Fruit fly (Drosophila melanogaster): ENCODE data around the gene mbm.
A peak's percentile ranks its signal among the peaks of the same experiment; 100 is the strongest.

Gene mbm

dm6 chr2L:309177-309576, 35.7 kb upstream of the mbm start:
- TF ChIP-seq kay (GFP tag; ENCODE audit: borderline replicate concordance) (no peak), CG7101 (tag; optimal IDR thresholded peaks at IDR 0.05) (peak; percentile 21), CG1620 (GFP tag; optimal IDR thresholded peaks at IDR 0.05) (no peak), cic (GFP tag; optimal IDR thresholded peaks at IDR 0.05) (no peak), tj (GFP tag; optimal IDR thresholded peaks at IDR 0.05) (no peak), ovo (GFP tag; optimal IDR thresholded peaks at IDR 0.05) (no peak), Crg-1 (GFP tag; optimal IDR thresholded peaks at IDR 0.05) (no peak), Clk (GFP tag; optimal IDR thresholded peaks at IDR 0.05) (no peak), Hr96 (GFP tag; optimal IDR thresholded peaks at IDR 0.05) (no peak), CG33017 (tag; optimal IDR thresholded peaks at IDR 0.05) (peak; percentile 7), Mnt (GFP tag; optimal IDR thresholded peaks at IDR 0.05) (no peak), CG7045 (GFP tag; optimal IDR thresholded peaks at IDR 0.05) (no peak), toe (GFP tag; optimal IDR thresholded peaks at IDR 0.05) (peak; percentile 11), CG5204 (GFP tag; optimal IDR thresholded peaks at IDR 0.05) (no peak), bab1 (GFP tag; optimal IDR thresholded peaks at IDR 0.05) (peak; percentile 31), CG12768 (GFP tag; optimal IDR thresholded peaks at IDR 0.05) (no peak), cnc (optimal IDR thresholded peaks at IDR 0.05) (no peak), CG11617 (GFP tag; optimal IDR thresholded peaks at IDR 0.05) (no peak), pad (GFP tag; optimal IDR thresholded peaks at IDR 0.05) (no peak), CG14711 (tag; optimal IDR thresholded peaks at IDR 0.05) (no peak)

dm6 chr2L:308194-308706, 34.7 kb upstream of the mbm start:
- TF ChIP-seq bab1 (GFP tag; optimal IDR thresholded peaks at IDR 0.05), result no peak
- no peak for TF ChIP-seq CG7101 (tag; optimal IDR thresholded peaks at IDR 0.05)
- TF ChIP-seq CG14711 (tag; optimal IDR thresholded peaks at IDR 0.05), result no peak
- no peak for TF ChIP-seq cnc (optimal IDR thresholded peaks at IDR 0.05)
- no peak for TF ChIP-seq cic (GFP tag; optimal IDR thresholded peaks at IDR 0.05)
- TF ChIP-seq Crg-1 (GFP tag; optimal IDR thresholded peaks at IDR 0.05), result no peak
- TF ChIP-seq Hr96 (GFP tag; optimal IDR thresholded peaks at IDR 0.05), result no peak
- TF ChIP-seq CG5204 (GFP tag; optimal IDR thresholded peaks at IDR 0.05), result no peak
- TF ChIP-seq CG11617 (GFP tag; optimal IDR thresholded peaks at IDR 0.05), result no peak
- no peak for TF ChIP-seq CG33017 (tag; optimal IDR thresholded peaks at IDR 0.05)
- TF ChIP-seq tj (GFP tag; optimal IDR thresholded peaks at IDR 0.05), result no peak

dm6 chr2L:307129-307528, 33.6 kb upstream of the mbm start:
- TF ChIP-seq Clk (GFP tag; optimal IDR thresholded peaks at IDR 0.05), result no peak
- TF ChIP-seq CG12768 (GFP tag; optimal IDR thresholded peaks at IDR 0.05), result no peak
- TF ChIP-seq Hr96 (GFP tag; optimal IDR thresholded peaks at IDR 0.05), result no peak
- TF ChIP-seq kay (GFP tag; ENCODE audit: borderline replicate concordance), result no peak
- TF ChIP-seq ovo (GFP tag; optimal IDR thresholded peaks at IDR 0.05), result no peak
- TF ChIP-seq pad (GFP tag; optimal IDR thresholded peaks at IDR 0.05), result no peak
- TF ChIP-seq CG7101 (tag; optimal IDR thresholded peaks at IDR 0.05), result no peak

dm6 chr2L:306188-306927, 32.8 kb upstream of the mbm start:
- no peak for TF ChIP-seq CG11617 (GFP tag; optimal IDR thresholded peaks at IDR 0.05)
- peak; percentile 39 for TF ChIP-seq pad (GFP tag; optimal IDR thresholded peaks at IDR 0.05)
- TF ChIP-seq toe (GFP tag; optimal IDR thresholded peaks at IDR 0.05), result no peak
- TF ChIP-seq ovo (GFP tag; optimal IDR thresholded peaks at IDR 0.05), result peak; percentile 41
- peak; percentile 33 for TF ChIP-seq cic (GFP tag; optimal IDR thresholded peaks at IDR 0.05)
- no peak for TF ChIP-seq tj (GFP tag; optimal IDR thresholded peaks at IDR 0.05)
- no peak for TF ChIP-seq CG5204 (GFP tag; optimal IDR thresholded peaks at IDR 0.05)
- no peak for TF ChIP-seq CG7101 (tag; optimal IDR thresholded peaks at IDR 0.05)
- TF ChIP-seq Clk (GFP tag; optimal IDR thresholded peaks at IDR 0.05), result no peak
- no peak for TF ChIP-seq CG1620 (GFP tag; optimal IDR thresholded peaks at IDR 0.05)

dm6 chr2L:305646-306045, 32.1 kb upstream of the mbm start, which contains the start of gene Plc21C:
Plc21C (plus strand) TSS chr2L:305935.
- TF ChIP-seq CG33017 (tag; optimal IDR thresholded peaks at IDR 0.05) (peak; percentile 45), Hr96 (GFP tag; optimal IDR thresholded peaks at IDR 0.05) (no peak), toe (GFP tag; optimal IDR thresholded peaks at IDR 0.05) (peak; percentile 79), CG12768 (GFP tag; optimal IDR thresholded peaks at IDR 0.05) (no peak), bab1 (GFP tag; optimal IDR thresholded peaks at IDR 0.05) (peak; percentile 75), ovo (GFP tag; optimal IDR thresholded peaks at IDR 0.05) (peak; percentile 82), CG7045 (GFP tag; optimal IDR thresholded peaks at IDR 0.05) (peak; percentile 4), cic (GFP tag; optimal IDR thresholded peaks at IDR 0.05) (peak; percentile 35), pad (GFP tag; optimal IDR thresholded peaks at IDR 0.05) (peak; percentile 28), CG7101 (tag; optimal IDR thresholded peaks at IDR 0.05) (peak; percentile 16), CG14711 (tag; optimal IDR thresholded peaks at IDR 0.05) (peak; percentile 45), Mnt (GFP tag; optimal IDR thresholded peaks at IDR 0.05) (peak; percentile 43), Crg-1 (GFP tag; optimal IDR thresholded peaks at IDR 0.05) (peak; percentile 22), CG1620 (GFP tag; optimal IDR thresholded peaks at IDR 0.05) (peak; percentile 74), CG11617 (GFP tag; optimal IDR thresholded peaks at IDR 0.05) (peak; percentile 24), Clk (GFP tag; optimal IDR thresholded peaks at IDR 0.05) (no peak), cnc (optimal IDR thresholded peaks at IDR 0.05) (no peak)

- peak; percentile 92 for TF ChIP-seq tj (GFP tag; optimal IDR thresholded peaks at IDR 0.05)
- TF ChIP-seq toe (GFP tag; optimal IDR thresholded peaks at IDR 0.05), result no peak
These were observed 31.7 kb upstream of the mbm start for dm6 chr2L:305198-305597.

Measured in whole organism, adult.